Worm (Caenorhabditis elegans) whole organism, L1 larva: ENCODE measurements around the gene C15C8.5.

Experiments used
- aha-1 ChIP-seq: fragments of 150-350 bp; optimal IDR thresholded peaks from 2 replicates; lab custom pipeline; 2014; ENCODE audit warnings: missing biosample characterization, missing genetic modification characterization
- aly-2 ChIP-seq: fragments of 150-350 bp; optimal IDR thresholded peaks from 2 replicates; lab custom pipeline; 2014; ENCODE audit warnings: missing biosample characterization, missing genetic modification characterization
- blmp-1 ChIP-seq: fragments of 150-350 bp; optimal IDR thresholded peaks from 2 replicates; lab custom pipeline; 2014; ENCODE audit warnings: missing biosample characterization, missing genetic modification characterization
- ceh-63 ChIP-seq: fragments of 200-800 bp; sonication (Bioruptor generic); optimal IDR thresholded peaks from 2 replicates; lab custom pipeline; 2018; ENCODE audit warnings: mild to moderate bottlenecking, missing genetic modification characterization, missing compliant biosample characterization
- ceh-8 ChIP-seq: fragments of 200-800 bp; sonication (Bioruptor generic); optimal IDR thresholded peaks from 2 replicates; lab custom pipeline; 2018; ENCODE audit warnings: mild to moderate bottlenecking, missing genetic modification characterization, moderate library complexity, missing compliant biosample characterization
- ceh-82 ChIP-seq, 3 experiments: fragments of 150-350 bp in 1 of 3; sonication (generic microtip) in 2 of 3; optimal IDR thresholded peaks; 2 replicates each; lab custom pipeline; 2014 to 2017; ENCODE audit warnings: missing biosample characterization in 3 of 3, missing genetic modification characterization in 3 of 3
- ceh-88 ChIP-seq: fragments of 200-800 bp; sonication (Bioruptor generic); IDR thresholded peaks from 2 replicates; pipeline ENCODE4 v1.3.6; 2022; ENCODE audit warnings: missing genetic modification characterization, missing compliant biosample characterization
- dpl-1 ChIP-seq, 3 experiments: fragments of 150-350 bp in 2 of 3; sonication (generic microtip) in 1 of 3; optimal IDR thresholded peaks; 2 replicates each; lab custom pipeline; 2014 to 2017; ENCODE audit warnings: missing biosample characterization in 3 of 3, missing genetic modification characterization in 3 of 3, missing genetic modification reagents in 3 of 3
- dsc-1 ChIP-seq: sonication (generic microtip); optimal IDR thresholded peaks from 2 replicates; lab custom pipeline; 2016; ENCODE audit warnings: mild to moderate bottlenecking, missing genetic modification characterization, missing compliant biosample characterization
- efl-1 ChIP-seq, 4 experiments: fragments of 150-350 bp; optimal IDR thresholded peaks in 3 of 4; peaks in 1 of 4; 1 replicate in 1 of 4; 2 replicates in 3 of 4; lab custom pipeline; 2014; ENCODE audit warnings: missing biosample characterization in 2 of 4, missing genetic modification characterization in 2 of 4, missing genetic modification reagents in 2 of 4
- egl-27 ChIP-seq, 2 experiments: fragments of 150-350 bp in 1 of 2; sonication (generic microtip); optimal IDR thresholded peaks; 3 replicates each; lab custom pipeline; 2017 to 2018; ENCODE audit warnings: missing biosample characterization in 2 of 2, missing genetic modification characterization in 2 of 2, missing genetic modification reagents in 2 of 2
- elt-2 ChIP-seq: sonication (generic microtip); optimal IDR thresholded peaks from 2 replicates; lab custom pipeline; 2016; ENCODE audit warnings: missing genetic modification characterization, mild to moderate bottlenecking, inconsistent platforms, missing compliant biosample characterization, missing genetic modification reagents
- ets-5 ChIP-seq: fragments of 200-800 bp; sonication (Bioruptor generic); IDR thresholded peaks from 2 replicates; pipeline ENCODE4 v1.3.6; 2022; ENCODE audit warnings: missing genetic modification characterization, missing compliant biosample characterization
- fkh-4 ChIP-seq: sonication (generic microtip); optimal IDR thresholded peaks from 2 replicates; lab custom pipeline; 2016; ENCODE audit warnings: missing compliant biosample characterization, missing genetic modification characterization, borderline replicate concordance
- fos-1 ChIP-seq: fragments of 150-350 bp; optimal IDR thresholded peaks from 2 replicates; lab custom pipeline; 2014; ENCODE audit warnings: missing biosample characterization, missing genetic modification characterization
- hlh-4 ChIP-seq: sonication (generic microtip); optimal IDR thresholded peaks from 2 replicates; lab custom pipeline; 2016; ENCODE audit warnings: mild to moderate bottlenecking, missing genetic modification characterization, missing compliant biosample characterization
- irx-1 ChIP-seq: sonication (generic microtip); optimal IDR thresholded peaks from 2 replicates; lab custom pipeline; 2016; ENCODE audit warnings: missing genetic modification characterization, missing compliant biosample characterization
- jun-1 ChIP-seq: fragments of 150-350 bp; optimal IDR thresholded peaks from 2 replicates; lab custom pipeline; 2014; ENCODE audit warnings: missing biosample characterization, missing genetic modification reagents, missing genetic modification characterization
- lin-14 ChIP-seq: fragments of 200-800 bp; sonication (Bioruptor generic); optimal IDR thresholded peaks from 2 replicates; lab custom pipeline; 2018; ENCODE audit warnings: mild to moderate bottlenecking, missing genetic modification characterization, moderate library complexity, missing compliant biosample characterization
- mdl-1 ChIP-seq, 2 experiments: fragments of 150-350 bp; optimal IDR thresholded peaks; 2 replicates each; lab custom pipeline; 2014 to 2017; ENCODE audit warnings: missing biosample characterization in 2 of 2, missing genetic modification characterization in 2 of 2, inconsistent platforms in 1 of 2
- mep-1 ChIP-seq: fragments of 150-350 bp; optimal IDR thresholded peaks from 2 replicates; lab custom pipeline; 2014; ENCODE audit warnings: missing biosample characterization, missing genetic modification characterization
- nhr-12 ChIP-seq: sonication (generic microtip); optimal IDR thresholded peaks from 2 replicates; lab custom pipeline; 2017; ENCODE audit warnings: missing biosample characterization, missing genetic modification characterization
- nhr-19 ChIP-seq: fragments of 200-800 bp; sonication (Bioruptor generic); conservative IDR thresholded peaks from 2 replicates; pipeline ENCODE4 v1.3.6; 2022; ENCODE audit warnings: missing genetic modification characterization, missing compliant biosample characterization
- nhr-71 ChIP-seq: sonication (generic microtip); optimal IDR thresholded peaks from 2 replicates; lab custom pipeline; 2016; ENCODE audit warnings: mild to moderate bottlenecking, missing genetic modification characterization, moderate library complexity, missing compliant biosample characterization
- nhr-77 ChIP-seq: fragments of 150-350 bp; optimal IDR thresholded peaks from 2 replicates; lab custom pipeline; 2014; ENCODE audit warnings: missing biosample characterization, missing genetic modification characterization
- nhr-85 ChIP-seq: sonication (generic microtip); peaks from one replicate; lab custom pipeline; 2016; ENCODE audit warnings: missing genetic modification characterization, inconsistent platforms, missing compliant biosample characterization
- pag-3 ChIP-seq: sonication (generic microtip); optimal IDR thresholded peaks from 2 replicates; lab custom pipeline; 2017; ENCODE audit warnings: missing genetic modification characterization, mild to moderate bottlenecking, missing compliant biosample characterization, antibody characterized with exemption, borderline replicate concordance; ENCODE audit not compliant: insufficient read depth
- pqm-1 ChIP-seq: sonication (generic microtip); optimal IDR thresholded peaks from 3 replicates; lab custom pipeline; 2017; ENCODE audit warnings: missing biosample characterization, missing genetic modification characterization
- rnt-1 ChIP-seq: sonication (generic microtip); optimal IDR thresholded peaks from 2 replicates; lab custom pipeline; 2016; ENCODE audit warnings: mild to moderate bottlenecking, missing genetic modification characterization, moderate library complexity, missing compliant biosample characterization
- snpc-4 ChIP-seq: fragments of 150-350 bp; optimal IDR thresholded peaks from 2 replicates; lab custom pipeline; 2014; ENCODE audit warnings: missing biosample characterization, missing genetic modification characterization
- sox-4 ChIP-seq: sonication (generic microtip); optimal IDR thresholded peaks from 2 replicates; lab custom pipeline; 2016; ENCODE audit warnings: missing genetic modification characterization, missing compliant biosample characterization
- swsn-7 ChIP-seq: sonication (generic microtip); optimal IDR thresholded peaks from 2 replicates; lab custom pipeline; 2016; ENCODE audit warnings: missing genetic modification characterization, missing compliant biosample characterization
- tbx-2 ChIP-seq: sonication (generic microtip); optimal IDR thresholded peaks from 2 replicates; lab custom pipeline; 2016; ENCODE audit warnings: missing genetic modification characterization, missing compliant biosample characterization
- xbp-1 ChIP-seq: sonication (generic microtip); optimal IDR thresholded peaks from 2 replicates; lab custom pipeline; 2016; ENCODE audit warnings: missing genetic modification characterization, missing compliant biosample characterization
- zip-4 ChIP-seq: fragments of 200-800 bp; sonication (Bioruptor generic); optimal IDR thresholded peaks from 2 replicates; lab custom pipeline; 2018; ENCODE audit warnings: mild to moderate bottlenecking, missing genetic modification characterization, moderate library complexity, missing compliant biosample characterization

C15C8.5 gene

ce11 chrV:12747431-12747830, 376 bp upstream of the C15C8.5 start, which contains the start of gene C15C8.4 (continued):
- no peak for TF ChIP-seq jun-1 (tag; lab: Kevin White, UChicago)
- TF ChIP-seq xbp-1, result no peak
- no peak for TF ChIP-seq sox-4 (tag; lab: Kevin White, UChicago)
- TF ChIP-seq swsn-7, result no peak
- TF ChIP-seq tbx-2 (tag; lab: Kevin White, UChicago), result no peak
- TF ChIP-seq efl-1 (optimal IDR thresholded peaks at IDR 0.05; lab: Kevin White, UChicago), result peak; percentile 15 to 20
- TF ChIP-seq efl-1 (GFP tag; optimal IDR thresholded peaks at IDR 0.05 in 1 of 2; lab: Kevin White, UChicago), result peak; percentile 12 to 85
- no peak for TF ChIP-seq ceh-88 (GFP tag; lab: Robert Waterston, UW)
- peak in 1 of 3 experiments; percentile 40 for TF ChIP-seq dpl-1 (GFP tag; optimal IDR thresholded peaks at IDR 0.05; lab: Kevin White, UChicago)
- TF ChIP-seq nhr-12 (tag; lab: Kevin White, UChicago), result no peak
- no peak for TF ChIP-seq ceh-63
- no peak for TF ChIP-seq lin-14
- no peak for TF ChIP-seq aha-1 (tag; lab: Kevin White, UChicago)
- no peak for TF ChIP-seq elt-2 (tag; lab: Kevin White, UChicago)
- TF ChIP-seq snpc-4 (tag; lab: Kevin White, UChicago), result no peak
- TF ChIP-seq ets-5 (GFP tag; lab: Robert Waterston, UW), result no peak
- no peak for TF ChIP-seq nhr-71 (tag; lab: Kevin White, UChicago)
- TF ChIP-seq mdl-1 (tag; optimal IDR thresholded peaks at IDR 0.05; lab: Kevin White, UChicago), result no peak
- TF ChIP-seq zip-4, result no peak
- no peak for TF ChIP-seq egl-27 (tag; optimal IDR thresholded peaks at IDR 0.05; lab: Kevin White, UChicago)
- TF ChIP-seq nhr-77 (tag; lab: Kevin White, UChicago), result no peak
- TF ChIP-seq rnt-1 (tag; lab: Kevin White, UChicago), result peak; percentile 12
- peak; percentile 37 for TF ChIP-seq mep-1 (tag; lab: Kevin White, UChicago)
- TF ChIP-seq irx-1 (tag; lab: Kevin White, UChicago), result no peak
- no peak for TF ChIP-seq nhr-19 (GFP tag; lab: Robert Waterston, UW)
- TF ChIP-seq aly-2, result no peak
- TF ChIP-seq blmp-1 (tag; lab: Kevin White, UChicago), result peak; percentile 74

DNA sequence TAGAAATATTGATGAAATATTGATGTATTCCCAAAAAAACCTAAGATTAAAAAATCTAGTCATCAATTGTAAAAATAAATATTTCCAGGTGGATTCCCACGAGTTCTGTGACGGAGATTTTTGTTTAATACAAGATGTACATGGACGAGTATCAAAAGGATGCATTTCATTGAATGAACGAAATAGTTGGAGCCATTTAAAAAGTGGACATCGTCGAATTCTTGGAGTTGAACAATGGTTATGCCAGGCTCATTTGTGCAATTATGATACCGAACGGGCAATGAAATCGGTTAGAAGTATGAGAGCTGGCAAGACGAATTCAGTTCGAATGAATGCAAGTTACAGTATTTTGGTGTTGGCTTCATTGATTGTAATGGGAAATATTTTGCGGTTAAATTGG, 1.8 kb downstream of the C15C8.5 start:
- no peak for TF ChIP-seq fos-1 (tag; lab: Kevin White, UChicago)
- no peak for TF ChIP-seq ceh-8 (GFP tag; lab: Kevin White, UChicago)
- TF ChIP-seq ceh-82 (tag; optimal IDR thresholded peaks at IDR 0.05; lab: Kevin White, UChicago), result no peak
- no peak for TF ChIP-seq pqm-1 (tag; lab: Kevin White, UChicago)
- TF ChIP-seq dsc-1 (tag; lab: Kevin White, UChicago), result no peak
- no peak for TF ChIP-seq pag-3 (tag; lab: Kevin White, UChicago)

DNA sequence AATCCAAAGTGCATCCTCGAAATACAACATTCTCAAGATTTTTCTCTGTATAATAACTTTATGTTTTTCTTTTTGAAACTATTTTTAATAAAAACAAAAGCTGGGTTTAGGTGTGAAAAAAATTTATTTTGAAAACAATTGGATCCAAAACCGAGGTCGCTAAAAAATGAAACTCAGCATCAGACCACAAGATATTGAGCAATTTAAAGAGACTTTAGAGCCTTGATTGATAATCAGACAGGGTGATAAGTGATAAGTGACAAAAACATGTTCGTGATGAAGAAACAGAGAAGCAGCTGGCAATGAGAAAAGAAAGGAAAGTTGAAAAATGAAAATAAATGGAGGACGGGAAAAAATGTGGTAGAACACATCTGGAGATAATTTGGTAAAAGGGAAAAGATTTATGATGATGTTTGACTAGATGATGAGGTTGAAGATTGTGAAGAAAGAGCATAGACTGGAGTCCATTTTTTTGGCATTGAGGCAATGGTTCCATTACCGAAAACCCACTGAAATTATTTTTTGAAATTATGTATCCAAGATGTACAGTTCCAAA, 3.8 kb downstream of the C15C8.5 start, which contains the start of gene C15C8.6:
TSS of gene C15C8.6 (minus strand) at position 51 of the 556 bp plus-strand sequence.
- TF ChIP-seq dsc-1 (tag; lab: Kevin White, UChicago) (peak; percentile 87), ceh-8 (GFP tag; lab: Kevin White, UChicago) (no peak), fkh-4 (tag; lab: Kevin White, UChicago) (peak; percentile 83)

DNA sequence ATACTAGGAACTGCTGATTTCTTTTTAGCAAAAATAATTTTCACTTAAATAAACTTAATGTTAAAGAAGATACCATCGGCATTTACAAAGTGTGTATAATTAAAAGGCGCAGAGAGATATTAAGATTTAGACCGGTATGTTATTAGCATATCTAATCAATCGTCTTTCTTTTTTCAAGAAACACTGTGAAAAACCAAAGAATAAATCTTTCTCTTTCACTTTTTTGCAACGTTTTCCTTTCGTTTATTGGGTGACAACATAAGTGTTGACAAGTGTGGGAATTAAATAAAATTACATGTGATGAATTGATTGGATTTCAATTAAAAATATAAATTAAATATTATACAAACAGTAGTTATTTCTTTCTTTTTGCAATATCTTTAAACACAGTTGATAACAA, 4.6 kb downstream of the C15C8.5 start, which contains the start of gene C15C8.8:
TSS of gene C15C8.8 (minus strand) at position 101 of the 400 bp plus-strand sequence.
- TF ChIP-seq blmp-1 (tag; lab: Kevin White, UChicago) (peak; percentile 40), nhr-85 (tag; lab: Kevin White, UChicago) (peak; percentile 25), hlh-4 (tag; lab: Kevin White, UChicago) (no peak)
